Worm (Caenorhabditis elegans): ENCODE data around the gene prx-5.

The prx-5 gene

ce11 chrII:8716231-8716878 is 11.7 kb downstream of the prx-5 start, which contains the start of the genes cyn-11 and T01B7.5:
Gene cyn-11, minus strand, starts transcription at chrII:8716281.
Gene T01B7.5, plus strand, starts transcription at chrII:8716828.
- TF ChIP-seq che-1 (tag; optimal IDR thresholded peaks at IDR 0.05), result no peak
- TF ChIP-seq ceh-9 (tag; optimal IDR thresholded peaks at IDR 0.05), result no peak
- TF ChIP-seq pax-1 (tag; optimal IDR thresholded peaks at IDR 0.05), result no peak
- no peak for TF ChIP-seq npax-4 (tag; optimal IDR thresholded peaks at IDR 0.05)
- no peak for TF ChIP-seq ztf-16 (tag; optimal IDR thresholded peaks at IDR 0.05)
- TF ChIP-seq madf-2 (tag; optimal IDR thresholded peaks at IDR 0.05), result no peak
- TF ChIP-seq ceh-19 (GFP tag; optimal IDR thresholded peaks at IDR 0.05), result no peak
- no peak for TF ChIP-seq ceh-48 (tag; optimal IDR thresholded peaks at IDR 0.05)
- TF ChIP-seq ref-2 (tag; optimal IDR thresholded peaks at IDR 0.05), result no peak
- no peak for TF ChIP-seq dve-1 (tag; optimal IDR thresholded peaks at IDR 0.05)
- TF ChIP-seq mec-3 (tag; optimal IDR thresholded peaks at IDR 0.05; ENCODE audit: borderline replicate concordance), result no peak
- no peak for TF ChIP-seq hlh-15 (tag; optimal IDR thresholded peaks at IDR 0.05)
- TF ChIP-seq fkh-6 (tag; optimal IDR thresholded peaks at IDR 0.05), result no peak
- no peak for TF ChIP-seq ceh-6 (GFP tag; optimal IDR thresholded peaks at IDR 0.05)
- TF ChIP-seq ceh-24 (tag; optimal IDR thresholded peaks at IDR 0.05), result no peak
- TF ChIP-seq hlh-30 (tag; optimal IDR thresholded peaks at IDR 0.05; ENCODE audit: insufficient read depth), result no peak
- peak; percentile 27 for TF ChIP-seq nfya-1 (tag; optimal IDR thresholded peaks at IDR 0.05)
- TF ChIP-seq K02D7.2 (tag; optimal IDR thresholded peaks at IDR 0.05), result no peak
- peak; percentile 63 for TF ChIP-seq elt-2 (tag; optimal IDR thresholded peaks at IDR 0.05)
- TF ChIP-seq unc-42 (tag; optimal IDR thresholded peaks at IDR 0.05), result peak; percentile 73
- TF ChIP-seq unc-86 (tag; optimal IDR thresholded peaks at IDR 0.05), result peak; percentile 41
- TF ChIP-seq zip-5 (tag; optimal IDR thresholded peaks at IDR 0.05), result no peak
- no peak for TF ChIP-seq sox-4 (tag; optimal IDR thresholded peaks at IDR 0.05)
- TF ChIP-seq unc-3 (GFP tag; conservative IDR thresholded peaks at IDR 0.05), result no peak
- TF ChIP-seq unc-3 (tag; optimal IDR thresholded peaks at IDR 0.05), result no peak
- no peak for TF ChIP-seq hlh-13 (GFP tag; optimal IDR thresholded peaks at IDR 0.05)
- no peak for TF ChIP-seq T23F11.4 (GFP tag; optimal IDR thresholded peaks at IDR 0.05)
- peak; percentile 22 for TF ChIP-seq ceh-2 (tag; optimal IDR thresholded peaks at IDR 0.05)
- no peak for TF ChIP-seq pag-3 (tag; optimal IDR thresholded peaks at IDR 0.05; ENCODE audit: borderline replicate concordance)
- no peak for TF ChIP-seq nhr-11 (tag; optimal IDR thresholded peaks at IDR 0.05)
- TF ChIP-seq C38D4.7 (GFP tag; optimal IDR thresholded peaks at IDR 0.05), result no peak
- no peak for TF ChIP-seq fkh-10 (GFP tag; optimal IDR thresholded peaks at IDR 0.05)
- peak; percentile 18 for TF ChIP-seq ceh-31 (tag; optimal IDR thresholded peaks at IDR 0.05)
- no peak for TF ChIP-seq C08G9.2 (tag; optimal IDR thresholded peaks at IDR 0.05)
- no peak for TF ChIP-seq pqm-1 (tag; optimal IDR thresholded peaks at IDR 0.05)
- peak; percentile 70 for TF ChIP-seq K09A11.1 (tag; optimal IDR thresholded peaks at IDR 0.05; ENCODE audit: insufficient read depth)
- no peak for TF ChIP-seq ets-4 (tag; optimal IDR thresholded peaks at IDR 0.05)
- TF ChIP-seq ama-1 (optimal IDR thresholded peaks at IDR 0.05), result no peak
- TF ChIP-seq ceh-14 (tag; optimal IDR thresholded peaks at IDR 0.05), result peak; percentile 20
- TF ChIP-seq ahr-1 (tag; optimal IDR thresholded peaks at IDR 0.05), result no peak
- no peak for TF ChIP-seq ceh-30 (tag; optimal IDR thresholded peaks at IDR 0.05)
- no peak for TF ChIP-seq pros-1 (tag; optimal IDR thresholded peaks at IDR 0.05)
- TF ChIP-seq odd-2 (tag; optimal IDR thresholded peaks at IDR 0.05), result no peak
- TF ChIP-seq eyg-1 (tag; optimal IDR thresholded peaks at IDR 0.05), result peak; percentile 46
- TF ChIP-seq hlh-6 (tag; optimal IDR thresholded peaks at IDR 0.05), result no peak
- no peak for TF ChIP-seq ceh-18 (tag; optimal IDR thresholded peaks at IDR 0.05)
- no peak for TF ChIP-seq ceh-22 (tag; optimal IDR thresholded peaks at IDR 0.05)
- TF ChIP-seq nhr-232 (tag; optimal IDR thresholded peaks at IDR 0.05), result no peak
- no peak for TF ChIP-seq lim-6 (tag; optimal IDR thresholded peaks at IDR 0.05)
- no peak for TF ChIP-seq pat-9 (tag; optimal IDR thresholded peaks at IDR 0.05)
- no peak for TF ChIP-seq F13H6.1 (tag; optimal IDR thresholded peaks at IDR 0.05)
- TF ChIP-seq elt-4 (tag; optimal IDR thresholded peaks at IDR 0.05), result no peak
- TF ChIP-seq ttx-3 (tag; optimal IDR thresholded peaks at IDR 0.05), result peak; percentile 25

All from whole organism, late embryonic.